Fruit fly (Drosophila melanogaster): ENCODE measurements around the gene CG15056.

Gene CG15056

DNA sequence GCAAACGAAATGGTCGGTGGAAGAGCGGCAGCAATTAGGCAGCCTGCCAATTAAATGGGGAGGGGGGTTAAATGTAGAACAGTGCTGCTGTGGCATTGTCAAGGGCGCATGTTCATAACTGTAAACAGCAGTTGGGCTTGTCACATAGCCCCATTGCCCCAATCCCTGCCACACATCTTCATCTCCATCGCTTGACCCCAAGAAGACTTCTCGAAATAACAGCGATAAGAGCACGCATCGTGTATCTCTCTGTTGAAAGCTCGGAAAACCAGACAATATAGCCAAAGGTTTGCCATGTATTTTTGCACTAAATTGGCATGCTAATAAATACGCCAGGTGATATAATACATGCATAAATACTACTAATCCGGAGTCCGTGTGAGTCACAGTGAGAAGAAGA is 12.7 kb upstream of the CG15056 start:
- TF ChIP-seq D19B (GFP tag; optimal IDR thresholded peaks at IDR 0.05) (peak; percentile 10), psq (GFP tag; optimal IDR thresholded peaks at IDR 0.05) (no peak)

DNA sequence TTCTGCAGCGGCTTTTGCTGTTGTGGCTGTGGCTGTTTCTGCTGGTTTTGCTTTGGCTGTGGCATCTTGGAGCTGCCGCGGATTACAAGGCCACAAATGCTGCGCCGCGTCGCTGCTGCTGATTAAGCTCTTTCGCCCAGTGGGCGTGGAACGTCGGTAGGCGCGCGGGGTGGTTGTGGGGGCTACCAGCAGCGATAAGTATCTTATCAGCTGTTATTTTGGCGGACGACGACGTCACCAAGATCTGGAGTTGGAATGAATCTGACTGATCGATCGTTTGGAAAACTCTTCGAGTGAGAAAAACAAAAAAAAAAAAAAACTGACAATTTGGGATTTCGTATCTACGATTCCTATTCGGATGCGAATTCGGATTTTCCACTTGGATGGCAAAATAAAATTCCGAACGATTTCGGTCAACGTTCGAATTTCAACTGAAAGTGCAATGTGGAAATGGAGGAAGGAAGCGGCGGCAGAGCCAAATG is 11.0 kb upstream of the CG15056 start:
- TF ChIP-seq CG9609 (GFP tag; optimal IDR thresholded peaks at IDR 0.05), result no peak
- peak; percentile 81 for TF ChIP-seq grn (GFP tag; optimal IDR thresholded peaks at IDR 0.05)
- peak; percentile 72 for TF ChIP-seq GATAe (GFP tag; conservative IDR thresholded peaks at IDR 0.05)
- TF ChIP-seq sug (tag; optimal IDR thresholded peaks at IDR 0.05), result peak; percentile 18
- TF ChIP-seq Med (GFP tag), result peak; percentile 22
- TF ChIP-seq Fer3 (tag; optimal IDR thresholded peaks at IDR 0.05), result no peak
- no peak for TF ChIP-seq Ptx1 (GFP tag; IDR thresholded peaks at IDR 0.05)
- no peak for TF ChIP-seq stwl (tag; optimal IDR thresholded peaks at IDR 0.05)
- no peak for TF ChIP-seq exex (tag; optimal IDR thresholded peaks at IDR 0.05)
- TF ChIP-seq lola (GFP tag; optimal IDR thresholded peaks at IDR 0.05), result no peak
- no peak for TF ChIP-seq CG11093 (GFP tag; IDR thresholded peaks at IDR 0.05)
- TF ChIP-seq CG15514 (GFP tag; optimal IDR thresholded peaks at IDR 0.05), result no peak
- TF ChIP-seq Ssrp (tag; optimal IDR thresholded peaks at IDR 0.05), result no peak
- TF ChIP-seq nom (GFP tag; optimal IDR thresholded peaks at IDR 0.05), result no peak
- TF ChIP-seq CG15479 (GFP tag; optimal IDR thresholded peaks at IDR 0.05), result no peak
- no peak for TF ChIP-seq Fer2 (tag; optimal IDR thresholded peaks at IDR 0.05)
- no peak for TF ChIP-seq prd (optimal IDR thresholded peaks at IDR 0.05)
- TF ChIP-seq prd (GFP tag; IDR thresholded peaks at IDR 0.05), result no peak
- peak; percentile 34 for TF ChIP-seq ftz-f1 (GFP tag; optimal IDR thresholded peaks at IDR 0.05)
- TF ChIP-seq HHEX (GFP tag; optimal IDR thresholded peaks at IDR 0.05), result no peak
- TF ChIP-seq fd3F (GFP tag; optimal IDR thresholded peaks at IDR 0.05), result no peak
- TF ChIP-seq Jarid2 (GFP tag; optimal IDR thresholded peaks at IDR 0.05), result peak; percentile 69
- TF ChIP-seq kah (GFP tag; optimal IDR thresholded peaks at IDR 0.05), result no peak
- no peak for TF ChIP-seq Neu2 (GFP tag; optimal IDR thresholded peaks at IDR 0.05; ENCODE audit: borderline replicate concordance)
- peak; percentile 12; the same call in 1 of the 2 replicates for TF ChIP-seq stc (GFP tag; IDR thresholded peaks at IDR 0.05)
- TF ChIP-seq CG13287 (GFP tag; IDR thresholded peaks at IDR 0.05; ENCODE audit: partially characterized antibody), result peak; percentile 25; the same call in 1 of the 2 replicates
- TF ChIP-seq az2 (GFP tag; optimal IDR thresholded peaks at IDR 0.05), result no peak
- no peak for TF ChIP-seq CG7928 (GFP tag; optimal IDR thresholded peaks at IDR 0.05)
- peak; percentile 80; the same call in 1 of the 2 replicates for TF ChIP-seq Adf1 (GFP tag; IDR thresholded peaks at IDR 0.05)
- TF ChIP-seq Awh (GFP tag; IDR thresholded peaks at IDR 0.05), result peak; percentile 37; the same call in 1 of the 2 replicates
- TF ChIP-seq CG13624 (GFP tag; optimal IDR thresholded peaks at IDR 0.05), result no peak
- TF ChIP-seq crp (GFP tag; optimal IDR thresholded peaks at IDR 0.05), result peak in 1 of 2 experiments; percentile 11
- TF ChIP-seq Deaf1 (tag; optimal IDR thresholded peaks at IDR 0.05), result peak; percentile 17
- no peak for TF ChIP-seq gfzf (GFP tag; optimal IDR thresholded peaks at IDR 0.05)
- 0 out of 2 replicates have a peak, but pooled peaks have one; percentile 11 for TF ChIP-seq aop (GFP tag; IDR thresholded peaks at IDR 0.05)
- TF ChIP-seq chinmo (GFP tag; IDR thresholded peaks at IDR 0.05; ENCODE audit: partially characterized antibody), result 0 out of 4 replicates have a peak, but pooled peaks have one; percentile 79
- no peak for TF ChIP-seq Dek (tag; optimal IDR thresholded peaks at IDR 0.05)
- no peak for TF ChIP-seq BEAF-32 (GFP tag; optimal IDR thresholded peaks at IDR 0.05)
- TF ChIP-seq CG32532 (GFP tag; IDR thresholded peaks at IDR 0.05), result 0 out of 2 replicates have a peak, but pooled peaks have one; percentile 29
- no peak for TF ChIP-seq CG17359 (tag; optimal IDR thresholded peaks at IDR 0.05)
